Worm (Caenorhabditis elegans) whole organism, late embryonic: Measurements from ENCODE around the gene lips-12.

Experiments used
- C08G9.2 ChIP-seq: sonication (generic microtip); optimal IDR thresholded peaks from 2 replicates; lab custom pipeline; 2016; ENCODE audit warnings: mild to moderate bottlenecking, missing genetic modification characterization, moderate library complexity, missing compliant biosample characterization
- C38D4.7 ChIP-seq: fragments of 200-800 bp; sonication (Bioruptor generic); optimal IDR thresholded peaks from 2 replicates; lab custom pipeline; 2018; ENCODE audit warnings: mild to moderate bottlenecking, missing genetic modification characterization, moderate library complexity, missing compliant biosample characterization
- F13H6.1 ChIP-seq: sonication (generic microtip); optimal IDR thresholded peaks from 2 replicates; lab custom pipeline; 2016; ENCODE audit warnings: missing genetic modification characterization, missing compliant biosample characterization
- T23F11.4 ChIP-seq: fragments of 200-800 bp; sonication (Bioruptor generic); optimal IDR thresholded peaks from 2 replicates; lab custom pipeline; 2018; ENCODE audit warnings: mild to moderate bottlenecking, missing genetic modification characterization, missing compliant biosample characterization
- ahr-1 ChIP-seq: sonication (generic microtip); optimal IDR thresholded peaks from 2 replicates; lab custom pipeline; 2016; ENCODE audit warnings: missing genetic modification characterization, missing compliant biosample characterization
- ama-1 ChIP-seq: fragments of 150-350 bp; optimal IDR thresholded peaks from 2 replicates; lab custom pipeline; 2014
- ceh-14 ChIP-seq: sonication (generic microtip); optimal IDR thresholded peaks from 2 replicates; lab custom pipeline; 2016; ENCODE audit warnings: missing genotype, missing genetic modification characterization, missing compliant biosample characterization
- ceh-18 ChIP-seq: sonication (generic microtip); optimal IDR thresholded peaks from 2 replicates; lab custom pipeline; 2016; ENCODE audit warnings: missing genetic modification characterization, missing compliant biosample characterization
- ceh-19 ChIP-seq: fragments of 200-800 bp; sonication (Bioruptor generic); optimal IDR thresholded peaks from 2 replicates; lab custom pipeline; 2018; ENCODE audit warnings: mild to moderate bottlenecking, missing genetic modification characterization, missing compliant biosample characterization
- ceh-24 ChIP-seq: sonication (generic microtip); optimal IDR thresholded peaks from 2 replicates; lab custom pipeline; 2016; ENCODE audit warnings: mild to moderate bottlenecking, missing genetic modification characterization, missing compliant biosample characterization
- ceh-34 ChIP-seq: sonication (generic microtip); optimal IDR thresholded peaks from 2 replicates; lab custom pipeline; 2016; ENCODE audit warnings: mild to moderate bottlenecking, missing genetic modification characterization, missing compliant biosample characterization
- che-1 ChIP-seq: sonication (generic microtip); optimal IDR thresholded peaks from 2 replicates; lab custom pipeline; 2016; ENCODE audit warnings: mild to moderate bottlenecking, missing genetic modification characterization, missing compliant biosample characterization
- dmd-4 ChIP-seq: sonication (generic microtip); optimal IDR thresholded peaks from 2 replicates; lab custom pipeline; 2016; ENCODE audit warnings: borderline replicate concordance, missing genetic modification characterization, missing compliant biosample characterization
- dve-1 ChIP-seq: sonication (generic microtip); optimal IDR thresholded peaks from 2 replicates; lab custom pipeline; 2017; ENCODE audit warnings: antibody characterized with exemption, mild to moderate bottlenecking, missing genetic modification characterization, missing compliant biosample characterization
- elt-2 ChIP-seq: sonication (generic microtip); optimal IDR thresholded peaks from 2 replicates; lab custom pipeline; 2016; ENCODE audit warnings: missing genetic modification reagents, missing genetic modification characterization, missing compliant biosample characterization
- elt-4 ChIP-seq: sonication (generic microtip); optimal IDR thresholded peaks from 2 replicates; lab custom pipeline; 2016; ENCODE audit warnings: missing genetic modification characterization, missing compliant biosample characterization
- ets-4 ChIP-seq: sonication (generic microtip); optimal IDR thresholded peaks from 2 replicates; lab custom pipeline; 2016; ENCODE audit warnings: missing genetic modification characterization, missing compliant biosample characterization
- eyg-1 ChIP-seq: sonication (generic microtip); optimal IDR thresholded peaks from 2 replicates; lab custom pipeline; 2016; ENCODE audit warnings: missing genotype, missing genetic modification characterization, missing compliant biosample characterization
- fax-1 ChIP-seq: sonication (generic microtip); optimal IDR thresholded peaks from 2 replicates; lab custom pipeline; 2016; ENCODE audit warnings: missing genotype, missing genetic modification characterization, missing compliant biosample characterization
- fkh-10 ChIP-seq: fragments of 150-350 bp; optimal IDR thresholded peaks from 2 replicates; lab custom pipeline; 2014; ENCODE audit warnings: missing biosample characterization, missing genetic modification reagents, missing genetic modification characterization
- fkh-6 ChIP-seq: sonication (generic microtip); optimal IDR thresholded peaks from 2 replicates; lab custom pipeline; 2016; ENCODE audit warnings: missing genetic modification characterization, missing compliant biosample characterization
- gmeb-2 ChIP-seq: sonication (generic microtip); optimal IDR thresholded peaks from 2 replicates; lab custom pipeline; 2016; ENCODE audit warnings: missing genetic modification characterization, inconsistent platforms, missing compliant biosample characterization
- hlh-15 ChIP-seq: sonication (generic microtip); optimal IDR thresholded peaks from 2 replicates; lab custom pipeline; 2016; ENCODE audit warnings: missing genetic modification characterization, missing compliant biosample characterization
- hlh-30 ChIP-seq: sonication (generic microtip); optimal IDR thresholded peaks from 2 replicates; lab custom pipeline; 2017; ENCODE audit warnings: antibody characterized with exemption, missing genetic modification characterization, missing compliant biosample characterization; ENCODE audit not compliant: insufficient read depth
- hlh-8 ChIP-seq: sonication (generic microtip); optimal IDR thresholded peaks from 2 replicates; lab custom pipeline; 2016; ENCODE audit warnings: missing genotype, missing genetic modification characterization, missing compliant biosample characterization
- lin-11 ChIP-seq: fragments of 200-800 bp; sonication (Bioruptor generic); optimal IDR thresholded peaks from 2 replicates; lab custom pipeline; 2018; ENCODE audit warnings: mild to moderate bottlenecking, missing genetic modification characterization, missing compliant biosample characterization
- mec-3 ChIP-seq: sonication (generic microtip); optimal IDR thresholded peaks from 2 replicates; lab custom pipeline; 2016; ENCODE audit warnings: borderline replicate concordance, missing genetic modification characterization, missing compliant biosample characterization
- nfya-1 ChIP-seq: sonication (generic microtip); optimal IDR thresholded peaks from 2 replicates; lab custom pipeline; 2017; ENCODE audit warnings: missing genetic modification characterization, mild to moderate bottlenecking, missing compliant biosample characterization, antibody characterized with exemption, moderate library complexity
- npax-4 ChIP-seq: sonication (generic microtip); optimal IDR thresholded peaks from 2 replicates; lab custom pipeline; 2016; ENCODE audit warnings: missing genetic modification characterization, missing compliant biosample characterization
- odd-2 ChIP-seq: sonication (generic microtip); optimal IDR thresholded peaks from 2 replicates; lab custom pipeline; 2017; ENCODE audit warnings: antibody characterized with exemption, mild to moderate bottlenecking, missing genetic modification characterization, missing compliant biosample characterization
- pag-3 ChIP-seq: sonication (generic microtip); optimal IDR thresholded peaks from 2 replicates; lab custom pipeline; 2016; ENCODE audit warnings: missing compliant biosample characterization, missing genetic modification characterization, borderline replicate concordance
- pat-9 ChIP-seq: fragments of 200-800 bp; sonication (Bioruptor generic); optimal IDR thresholded peaks from 2 replicates; lab custom pipeline; 2018; ENCODE audit warnings: mild to moderate bottlenecking, missing genetic modification characterization, moderate library complexity, missing compliant biosample characterization
- pax-1 ChIP-seq: fragments of 150-350 bp; optimal IDR thresholded peaks from 2 replicates; lab custom pipeline; 2014; ENCODE audit warnings: missing biosample characterization, missing genetic modification characterization
- pha-4 ChIP-seq: fragments of 150-350 bp; optimal IDR thresholded peaks from 2 replicates; lab custom pipeline; 2018; ENCODE audit warnings: missing biosample characterization, missing genetic modification reagents, missing genetic modification characterization
- ref-2 ChIP-seq: sonication (generic microtip); optimal IDR thresholded peaks from 2 replicates; lab custom pipeline; 2016; ENCODE audit warnings: missing genetic modification characterization, missing compliant biosample characterization
- rnt-1 ChIP-seq: sonication (generic microtip); optimal IDR thresholded peaks from 2 replicates; lab custom pipeline; 2016; ENCODE audit warnings: missing genetic modification characterization, missing compliant biosample characterization
- sdc-2 ChIP-seq: sonication (generic microtip); optimal IDR thresholded peaks from 2 replicates; lab custom pipeline; 2016; ENCODE audit warnings: missing genotype, missing genetic modification characterization, missing compliant biosample characterization
- syd-9 ChIP-seq: sonication (generic microtip); optimal IDR thresholded peaks from 2 replicates; lab custom pipeline; 2016; ENCODE audit warnings: mild to moderate bottlenecking, missing genetic modification characterization, moderate library complexity, missing compliant biosample characterization
- tbx-2 ChIP-seq: sonication (generic microtip); optimal IDR thresholded peaks from 2 replicates; lab custom pipeline; 2016; ENCODE audit warnings: missing genetic modification characterization, missing compliant biosample characterization
- tbx-7 ChIP-seq: sonication (generic microtip); optimal IDR thresholded peaks from 2 replicates; lab custom pipeline; 2016; ENCODE audit warnings: missing genotype, missing genetic modification characterization, missing compliant biosample characterization
- ttx-3 ChIP-seq: sonication (generic microtip); optimal IDR thresholded peaks from 2 replicates; lab custom pipeline; 2016; ENCODE audit warnings: missing genetic modification reagents, missing genetic modification characterization, missing compliant biosample characterization
- unc-86 ChIP-seq: sonication (generic microtip); optimal IDR thresholded peaks from 2 replicates; lab custom pipeline; 2016; ENCODE audit warnings: missing genetic modification characterization, missing compliant biosample characterization

lips-12 gene

DNA sequence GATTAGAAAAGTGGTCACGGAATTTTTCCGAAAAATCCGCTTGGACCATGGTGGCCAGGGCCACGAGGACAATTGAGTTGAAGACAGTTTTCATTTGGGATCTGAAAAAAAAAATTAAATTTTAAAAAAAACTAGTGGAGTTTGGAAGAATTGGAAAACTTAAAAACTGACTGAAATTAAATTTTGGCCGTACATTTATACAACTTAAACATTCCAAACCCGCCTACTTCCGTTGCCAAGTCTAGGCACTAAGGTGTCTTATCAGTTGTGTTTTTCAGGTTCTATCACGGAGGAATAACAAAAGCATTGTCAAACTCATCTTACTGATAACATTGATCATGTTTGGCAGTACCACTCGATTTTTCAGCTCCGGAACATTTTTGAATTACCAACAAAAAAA, at the start of gene lips-12:
lips-12 (minus strand) TSS at position 101 of the 400 bp plus-strand sequence.
- TF ChIP-seq ets-4 (no peak), pha-4 (tag; lab: Kevin White, UChicago) (no peak), odd-2 (tag; lab: Kevin White, UChicago) (no peak), dmd-4 (tag; lab: Kevin White, UChicago) (no peak), hlh-15 (tag; lab: Kevin White, UChicago) (no peak), syd-9 (tag; lab: Kevin White, UChicago) (no peak), ceh-34 (tag; lab: Kevin White, UChicago) (no peak), dve-1 (no peak), ama-1 (no peak), eyg-1 (no peak), npax-4 (tag; lab: Kevin White, UChicago) (no peak), tbx-7 (tag; lab: Kevin White, UChicago) (no peak)

DNA sequence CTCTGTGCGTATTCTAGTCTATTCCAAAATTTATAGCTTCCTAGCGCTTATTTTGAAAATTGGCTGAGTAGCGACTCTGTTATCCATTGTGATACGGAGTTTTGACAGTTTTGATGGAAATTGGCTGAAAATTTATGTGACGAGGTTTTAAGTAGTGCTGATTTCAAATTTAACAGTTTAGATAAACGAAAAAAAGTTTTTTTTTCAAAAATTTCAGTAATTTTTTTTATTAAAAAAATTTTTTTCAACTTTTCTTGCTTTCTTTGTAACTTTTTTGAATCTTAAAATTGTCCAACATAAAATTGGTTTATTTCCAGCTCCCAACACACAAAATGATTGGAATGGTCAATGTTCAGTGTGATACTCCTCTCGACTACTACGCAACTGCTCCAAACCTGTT, 49.2 kb upstream of the lips-12 start, which contains the start of gene T23F4.2:
T23F4.2 (plus strand) TSS at position 301 of the 400 bp plus-strand sequence.
- TF ChIP-seq che-1 (tag; lab: Kevin White, UChicago): no peak
- no peak for TF ChIP-seq ahr-1 (tag; lab: Kevin White, UChicago)
- no peak for TF ChIP-seq tbx-2 (tag; lab: Kevin White, UChicago)
- no peak for TF ChIP-seq C08G9.2 (tag; lab: Kevin White, UChicago)
- TF ChIP-seq ref-2 (tag; lab: Kevin White, UChicago): no peak
- no peak for TF ChIP-seq pax-1 (tag; lab: Kevin White, UChicago)
- TF ChIP-seq hlh-8 (tag; lab: Kevin White, UChicago): no peak
- no peak for TF ChIP-seq C38D4.7 (GFP tag; lab: Kevin White, UChicago)
- TF ChIP-seq ttx-3 (tag; lab: Kevin White, UChicago): no peak
- TF ChIP-seq nfya-1 (tag; lab: Kevin White, UChicago): no peak
- no peak for TF ChIP-seq mec-3 (tag; lab: Kevin White, UChicago)
- TF ChIP-seq T23F11.4 (GFP tag; lab: Kevin White, UChicago): no peak

DNA sequence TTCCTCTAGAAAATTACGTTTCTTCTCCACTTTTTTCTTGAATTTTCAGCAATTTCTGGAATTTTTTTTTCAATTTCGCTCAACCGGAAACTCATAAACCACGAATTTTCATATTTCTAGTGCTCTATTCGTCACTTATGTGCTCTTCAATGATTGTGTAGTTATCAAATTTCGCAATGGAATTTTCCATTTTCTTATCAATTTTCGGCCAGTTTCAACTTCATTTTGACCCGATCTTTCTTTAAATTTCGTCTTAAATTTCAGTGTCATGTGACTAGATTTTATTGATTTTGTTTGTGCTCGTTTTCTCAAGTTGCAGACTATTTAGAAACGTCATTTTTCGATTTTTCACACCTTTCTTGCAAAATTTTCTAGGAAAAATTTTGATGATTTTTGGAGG, 45.7 kb upstream of the lips-12 start:
- no peak for TF ChIP-seq ceh-18 (tag; lab: Kevin White, UChicago)
- no peak for TF ChIP-seq ceh-19
- no peak for TF ChIP-seq npax-4 (tag; lab: Kevin White, UChicago)
- TF ChIP-seq pax-1 (tag; lab: Kevin White, UChicago): no peak
- no peak for TF ChIP-seq ceh-24 (tag; lab: Kevin White, UChicago)
- no peak for TF ChIP-seq ceh-34 (tag; lab: Kevin White, UChicago)
- TF ChIP-seq hlh-30 (tag; lab: Kevin White, UChicago): no peak
- peak; percentile 40 for TF ChIP-seq elt-2 (tag; lab: Kevin White, UChicago)
- no peak for TF ChIP-seq F13H6.1 (tag; lab: Kevin White, UChicago)

ce11 chrII:1157135-1157534, 43.1 kb upstream of the lips-12 start:
- TF ChIP-seq pag-3 (tag; lab: Kevin White, UChicago) (no peak), fax-1 (tag; lab: Kevin White, UChicago) (no peak), lin-11 (tag; lab: Kevin White, UChicago) (no peak), gmeb-2 (tag; lab: Kevin White, UChicago) (no peak), fkh-10 (GFP tag; lab: Kevin White, UChicago) (no peak), rnt-1 (tag; lab: Kevin White, UChicago) (no peak), ttx-3 (tag; lab: Kevin White, UChicago) (no peak), F13H6.1 (tag; lab: Kevin White, UChicago) (no peak), che-1 (tag; lab: Kevin White, UChicago) (no peak), tbx-2 (tag; lab: Kevin White, UChicago) (no peak), ceh-14 (tag; lab: Kevin White, UChicago) (no peak), pat-9 (tag; lab: Kevin White, UChicago) (no peak), elt-4 (tag; lab: Kevin White, UChicago) (no peak), fkh-6 (no peak), unc-86 (no peak), sdc-2 (tag; lab: Kevin White, UChicago) (no peak), ceh-24 (tag; lab: Kevin White, UChicago) (no peak)
